Worm (Caenorhabditis elegans) whole organism, L4 larva: ENCODE data around the gene idhg-1.

Source experiments
- aly-2 ChIP-seq: sonication (generic microtip); optimal IDR thresholded peaks from 2 replicates; lab custom pipeline; 2018; ENCODE audit warnings: missing biosample characterization, missing genetic modification characterization
- ama-1 ChIP-seq: fragments of 150-350 bp; optimal IDR thresholded peaks from 2 replicates; lab custom pipeline; 2014; ENCODE audit warnings: inconsistent platforms, mixed read lengths
- attf-4 ChIP-seq: sonication (generic microtip); optimal IDR thresholded peaks from 3 replicates; lab custom pipeline; 2017; ENCODE audit warnings: missing biosample characterization, missing genetic modification characterization
- ceh-28 ChIP-seq: fragments of 150-350 bp; optimal IDR thresholded peaks from 2 replicates; lab custom pipeline; 2014; ENCODE audit warnings: missing biosample characterization, missing genetic modification reagents, missing genetic modification characterization
- ceh-32 ChIP-seq: sonication (generic microtip); optimal IDR thresholded peaks from 2 replicates; lab custom pipeline; 2016; ENCODE audit warnings: mild to moderate bottlenecking, missing genetic modification characterization, missing compliant biosample characterization; ENCODE audit not compliant: poor library complexity
- ceh-82 ChIP-seq: sonication (generic microtip); optimal IDR thresholded peaks from 2 replicates; lab custom pipeline; 2017; ENCODE audit warnings: missing biosample characterization, missing genetic modification characterization
- mdl-1 ChIP-seq, 2 experiments: fragments of 150-350 bp in 1 of 2; sonication (generic microtip) in 1 of 2; optimal IDR thresholded peaks; 2 replicates each; lab custom pipeline; 2014 to 2017; ENCODE audit warnings: missing biosample characterization in 2 of 2, missing genetic modification characterization in 2 of 2
- snpc-4 ChIP-seq: fragments of 150-350 bp; optimal IDR thresholded peaks from 2 replicates; lab custom pipeline; 2014; ENCODE audit warnings: missing biosample characterization, missing genetic modification characterization
- unc-62 ChIP-seq, 3 experiments: fragments of 150-350 bp in 1 of 3; sonication (generic microtip); optimal IDR thresholded peaks in 2 of 3; peaks in 1 of 3; 1 replicate in 1 of 3; 2 replicates in 2 of 3; lab custom pipeline; 2014 to 2017; ENCODE audit warnings: missing biosample characterization in 3 of 3, missing genetic modification characterization in 3 of 3, missing genetic modification reagents in 3 of 3, missing genotype in 1 of 3
- zfp-3 ChIP-seq: fragments of 200-800 bp; sonication (Bioruptor generic); conservative IDR thresholded peaks from 2 replicates; pipeline ENCODE4 v1.3.6; 2022; ENCODE audit warnings: missing genetic modification reagents, missing genetic modification characterization, missing compliant biosample characterization

DNA sequence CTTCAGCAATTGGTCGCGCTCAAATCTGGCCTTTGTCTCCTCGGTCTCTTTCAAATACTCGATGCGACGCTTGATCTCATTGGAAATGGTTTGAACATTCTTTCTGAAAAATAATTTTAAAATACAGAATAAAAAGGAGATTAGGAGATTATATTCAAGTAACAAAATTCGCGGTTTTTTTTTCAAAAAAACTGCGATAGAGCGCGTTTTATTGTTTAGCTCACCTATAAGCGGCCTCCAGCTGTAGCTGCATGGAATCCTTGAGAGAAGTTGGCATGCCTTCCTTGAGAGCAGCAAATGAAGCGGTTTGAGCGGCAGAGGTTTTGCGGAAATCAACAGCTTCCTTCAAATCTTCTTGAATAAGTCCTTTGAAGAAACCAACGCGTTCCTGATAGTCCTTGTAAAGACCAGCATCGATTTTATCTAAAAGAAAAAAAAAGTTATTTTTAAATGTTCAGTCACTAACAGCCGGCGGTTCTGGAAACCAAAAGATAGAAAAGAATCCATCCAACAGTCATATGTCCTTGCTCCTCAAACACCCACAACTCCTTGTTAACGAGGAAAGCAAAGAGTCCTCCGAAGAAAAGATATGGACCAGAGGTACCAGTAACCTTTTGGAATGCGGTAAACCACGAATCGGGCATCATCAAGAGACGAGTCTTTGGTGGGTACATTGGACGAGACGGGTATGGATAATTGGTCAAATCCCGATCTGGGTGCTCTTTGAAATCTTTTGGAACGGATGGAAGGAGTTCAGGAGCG lies 26.3 kb downstream of the idhg-1 start:
- no peak for TF ChIP-seq aly-2 (tag; lab: Kevin White, UChicago)
- peak in 1 of 2 experiments; percentile 95 for TF ChIP-seq unc-62 (GFP tag; optimal IDR thresholded peaks at IDR 0.05 in 1 of 2; lab: Kevin White, UChicago)
- no peak for TF ChIP-seq unc-62 (tag; optimal IDR thresholded peaks at IDR 0.05; lab: Kevin White, UChicago)
- TF ChIP-seq attf-4 = no peak
- TF ChIP-seq ceh-28 (tag; lab: Kevin White, UChicago) = no peak
- no peak for TF ChIP-seq ceh-32 (tag; lab: Kevin White, UChicago)
- TF ChIP-seq mdl-1 (tag; optimal IDR thresholded peaks at IDR 0.05; lab: Kevin White, UChicago) = no peak
- no peak for TF ChIP-seq ama-1 (lab: Kevin White, UChicago)
- no peak for TF ChIP-seq zfp-3 (GFP tag; lab: Robert Waterston, UW)
- no peak for TF ChIP-seq ceh-82 (tag; lab: Kevin White, UChicago)
- no peak for TF ChIP-seq snpc-4 (tag; lab: Kevin White, UChicago)
